Worm (Caenorhabditis elegans) whole organism, L4 larva: ENCODE measurements around the gene vglu-3.

ENCODE experiments used
- F10B5.3 ChIP-seq: sonication (generic microtip); optimal IDR thresholded peaks from 2 replicates; lab custom pipeline; 2016; ENCODE audit warnings: mild to moderate bottlenecking, missing genetic modification characterization, missing compliant biosample characterization
- F26F4.8 ChIP-seq: fragments of 200-800 bp; sonication (Bioruptor generic); conservative IDR thresholded peaks from 2 replicates; pipeline ENCODE4 v1.3.6; 2022; ENCODE audit warnings: missing genetic modification characterization, missing compliant biosample characterization
- R02D3.7 ChIP-seq: fragments of 150-350 bp; sonication (generic microtip); optimal IDR thresholded peaks from 3 replicates; lab custom pipeline; 2014; ENCODE audit warnings: missing biosample characterization, missing genetic modification characterization
- T20F7.1 ChIP-seq: fragments of 200-800 bp; sonication (Bioruptor generic); optimal IDR thresholded peaks from 2 replicates; lab custom pipeline; 2018; ENCODE audit warnings: mild to moderate bottlenecking, missing genetic modification characterization, missing compliant biosample characterization
- T26A8.4 ChIP-seq: fragments of 200-800 bp; sonication (Bioruptor generic); IDR thresholded peaks from 2 replicates; pipeline ENCODE4 v1.3.6; 2022; ENCODE audit warnings: missing genetic modification characterization, missing compliant biosample characterization
- Y5F2A.4 ChIP-seq: fragments of 200-800 bp; sonication (Bioruptor generic); optimal IDR thresholded peaks from 2 replicates; lab custom pipeline; 2018; ENCODE audit warnings: mild to moderate bottlenecking, missing genetic modification characterization, missing compliant biosample characterization
- Y75B8A.6 ChIP-seq: fragments of 200-800 bp; sonication (Bioruptor generic); IDR thresholded peaks from 2 replicates; pipeline ENCODE4 v1.3.6; 2022; ENCODE audit warnings: missing genetic modification reagents, missing genetic modification characterization, missing compliant biosample characterization
- aha-1 ChIP-seq: fragments of 150-350 bp; peaks from one replicate; lab custom pipeline; 2014; ENCODE audit warnings: missing biosample characterization, missing genetic modification characterization
- ama-1 ChIP-seq: fragments of 150-350 bp; optimal IDR thresholded peaks from 2 replicates; lab custom pipeline; 2014; ENCODE audit warnings: inconsistent platforms, mixed read lengths
- ceh-82 ChIP-seq: sonication (generic microtip); optimal IDR thresholded peaks from 2 replicates; lab custom pipeline; 2017; ENCODE audit warnings: missing biosample characterization, missing genetic modification characterization
- ces-1 ChIP-seq: fragments of 150-350 bp; sonication (generic microtip); optimal IDR thresholded peaks from 4 replicates; lab custom pipeline; 2014; ENCODE audit warnings: missing biosample characterization, missing genetic modification reagents, missing genetic modification characterization
- ctbp-1 ChIP-seq: fragments of 200-800 bp; sonication (Bioruptor generic); IDR thresholded peaks from 2 replicates; pipeline ENCODE4 v1.3.6; 2022; ENCODE audit warnings: missing genetic modification reagents, missing genetic modification characterization, missing compliant biosample characterization
- daf-12 ChIP-seq: fragments of 150-350 bp; optimal IDR thresholded peaks from 2 replicates; lab custom pipeline; 2014; ENCODE audit warnings: missing biosample characterization, missing genetic modification reagents, missing genetic modification characterization
- daf-16 ChIP-seq, 3 experiments: sonication (generic microtip); optimal IDR thresholded peaks; 2 replicates each; lab custom pipeline; 2016 to 2017; ENCODE audit warnings: missing genetic modification characterization in 3 of 3, missing genetic modification reagents in 3 of 3, mild to moderate bottlenecking in 2 of 3, missing compliant biosample characterization in 2 of 3, missing biosample characterization in 1 of 3, moderate library complexity in 1 of 3
- daf-19 ChIP-seq: fragments of 200-800 bp; sonication (Bioruptor generic); conservative IDR thresholded peaks from 2 replicates; pipeline ENCODE4 v1.3.6; 2022; ENCODE audit warnings: missing genetic modification characterization, missing compliant biosample characterization
- dmd-6 ChIP-seq: fragments of 200-800 bp; sonication (Bioruptor generic); IDR thresholded peaks from 2 replicates; pipeline ENCODE4 v1.3.6; 2022; ENCODE audit warnings: missing genetic modification reagents, missing genetic modification characterization, missing compliant biosample characterization
- dmd-8 ChIP-seq: fragments of 200-800 bp; sonication (Bioruptor generic); IDR thresholded peaks from 2 replicates; pipeline ENCODE4 v1.3.6; 2022; ENCODE audit warnings: missing genetic modification characterization, missing compliant biosample characterization
- dpl-1 ChIP-seq: fragments of 150-350 bp; optimal IDR thresholded peaks from 2 replicates; lab custom pipeline; 2014; ENCODE audit warnings: missing biosample characterization, missing genetic modification reagents, missing genetic modification characterization
- dve-1 ChIP-seq: sonication (generic microtip); optimal IDR thresholded peaks from 2 replicates; lab custom pipeline; 2017; ENCODE audit warnings: antibody characterized with exemption, mild to moderate bottlenecking, missing genetic modification characterization, missing compliant biosample characterization; ENCODE audit not compliant: insufficient read depth
- gei-8 ChIP-seq: fragments of 200-800 bp; sonication (Bioruptor generic); optimal IDR thresholded peaks from 2 replicates; lab custom pipeline; 2018; ENCODE audit warnings: mild to moderate bottlenecking, missing genetic modification characterization, missing compliant biosample characterization
- lim-7 ChIP-seq: fragments of 200-800 bp; sonication (Bioruptor generic); IDR thresholded peaks from 2 replicates; pipeline ENCODE4 v1.3.6; 2022; ENCODE audit warnings: missing genetic modification characterization, missing compliant biosample characterization
- lin-13 ChIP-seq: fragments of 150-350 bp; optimal IDR thresholded peaks from 2 replicates; lab custom pipeline; 2014; ENCODE audit warnings: missing biosample characterization, missing genetic modification reagents, missing genetic modification characterization
- lin-29 ChIP-seq: fragments of 200-800 bp; sonication (Bioruptor generic); IDR thresholded peaks from 2 replicates; pipeline ENCODE4 v1.3.6; 2022; ENCODE audit warnings: missing genetic modification reagents, missing genetic modification characterization, missing compliant biosample characterization
- lin-38 ChIP-seq: fragments of 200-800 bp; sonication (Bioruptor generic); IDR thresholded peaks from 2 replicates; pipeline ENCODE4 v1.3.6; 2022; ENCODE audit warnings: missing genetic modification reagents, missing genetic modification characterization, missing compliant biosample characterization
- lsy-2 ChIP-seq, 2 experiments: fragments of 150-350 bp in 1 of 2; sonication (generic microtip) in 1 of 2; optimal IDR thresholded peaks; 2 replicates each; lab custom pipeline; 2014 to 2017; ENCODE audit warnings: missing biosample characterization in 2 of 2, missing genetic modification characterization in 2 of 2
- madf-9 ChIP-seq: fragments of 200-800 bp; sonication (Bioruptor generic); conservative IDR thresholded peaks from 2 replicates; pipeline ENCODE4 v1.3.6; 2022; ENCODE audit warnings: missing genetic modification reagents, missing genetic modification characterization, missing compliant biosample characterization
- mdt-29 ChIP-seq: fragments of 200-800 bp; sonication (Bioruptor generic); IDR thresholded peaks from 2 replicates; pipeline ENCODE4 v1.3.6; 2022; ENCODE audit warnings: missing genetic modification reagents, missing genetic modification characterization, missing compliant biosample characterization
- mep-1 ChIP-seq: fragments of 150-350 bp; sonication (generic microtip); optimal IDR thresholded peaks from 3 replicates; lab custom pipeline; 2014; ENCODE audit warnings: missing biosample characterization, missing genetic modification characterization
- mes-2 ChIP-seq: sonication (generic microtip); optimal IDR thresholded peaks from 2 replicates; lab custom pipeline; 2016; ENCODE audit warnings: missing genotype, mild to moderate bottlenecking, missing genetic modification characterization, missing compliant biosample characterization; ENCODE audit not compliant: poor library complexity, severe bottlenecking
- mxl-3 ChIP-seq: fragments of 200-800 bp; sonication (Bioruptor generic); optimal IDR thresholded peaks from 2 replicates; lab custom pipeline; 2018; ENCODE audit warnings: mild to moderate bottlenecking, missing genetic modification characterization, missing compliant biosample characterization
- nhr-237 ChIP-seq: sonication (generic microtip); optimal IDR thresholded peaks from 2 replicates; lab custom pipeline; 2017; ENCODE audit warnings: missing biosample characterization, missing genetic modification characterization
- nhr-25 ChIP-seq: sonication (generic microtip); optimal IDR thresholded peaks from 2 replicates; lab custom pipeline; 2017; ENCODE audit warnings: missing genetic modification characterization, mild to moderate bottlenecking, missing compliant biosample characterization, antibody characterized with exemption, moderate library complexity, borderline replicate concordance; ENCODE audit not compliant: insufficient read depth
- nhr-28 ChIP-seq: fragments of 150-350 bp; optimal IDR thresholded peaks from 2 replicates; lab custom pipeline; 2014; ENCODE audit warnings: missing biosample characterization, missing genetic modification characterization
- nhr-76 ChIP-seq: fragments of 150-350 bp; optimal IDR thresholded peaks from 2 replicates; lab custom pipeline; 2014; ENCODE audit warnings: missing biosample characterization, missing genetic modification characterization
- pha-4 ChIP-seq, 2 experiments: fragments of 150-350 bp in 1 of 2; fragments of 200-800 bp in 1 of 2; sonication (Bioruptor generic) in 1 of 2; IDR thresholded peaks in 1 of 2; optimal IDR thresholded peaks in 1 of 2; 2 replicates each; pipeline versions ENCODE4 v1.3.6 to Lab custom; 2014 to 2022; ENCODE audit warnings: missing genetic modification characterization in 2 of 2, missing genetic modification reagents in 2 of 2, missing biosample characterization in 1 of 2, missing compliant biosample characterization in 1 of 2
- sdz-12 ChIP-seq: fragments of 200-800 bp; sonication (Bioruptor generic); optimal IDR thresholded peaks from 2 replicates; lab custom pipeline; 2018; ENCODE audit warnings: mild to moderate bottlenecking, missing genetic modification characterization, missing compliant biosample characterization
- snpc-1.2 ChIP-seq: fragments of 200-800 bp; sonication (Bioruptor generic); IDR thresholded peaks from 2 replicates; pipeline ENCODE4 v1.3.6; 2022; ENCODE audit warnings: missing genetic modification reagents, missing genetic modification characterization, missing compliant biosample characterization
- unc-39 ChIP-seq: sonication (generic microtip); optimal IDR thresholded peaks from 2 replicates; lab custom pipeline; 2017; ENCODE audit warnings: missing biosample characterization, missing genetic modification characterization
- unc-62 ChIP-seq, 3 experiments: fragments of 150-350 bp in 1 of 3; sonication (generic microtip); optimal IDR thresholded peaks in 2 of 3; peaks in 1 of 3; 1 replicate in 1 of 3; 2 replicates in 2 of 3; lab custom pipeline; 2014 to 2017; ENCODE audit warnings: missing biosample characterization in 3 of 3, missing genetic modification characterization in 3 of 3, missing genetic modification reagents in 3 of 3, missing genotype in 1 of 3
- zag-1 ChIP-seq: fragments of 150-350 bp; optimal IDR thresholded peaks from 2 replicates; lab custom pipeline; 2014; ENCODE audit warnings: missing biosample characterization, missing genetic modification characterization
- zfp-2 ChIP-seq: sonication (generic microtip); optimal IDR thresholded peaks from 2 replicates; lab custom pipeline; 2016; ENCODE audit warnings: mild to moderate bottlenecking, missing genetic modification characterization, missing compliant biosample characterization
- zip-11 ChIP-seq: fragments of 200-800 bp; sonication (Bioruptor generic); IDR thresholded peaks from 2 replicates; pipeline ENCODE4 v1.3.6; 2022; ENCODE audit warnings: missing genetic modification characterization, missing compliant biosample characterization

Gene vglu-3

DNA sequence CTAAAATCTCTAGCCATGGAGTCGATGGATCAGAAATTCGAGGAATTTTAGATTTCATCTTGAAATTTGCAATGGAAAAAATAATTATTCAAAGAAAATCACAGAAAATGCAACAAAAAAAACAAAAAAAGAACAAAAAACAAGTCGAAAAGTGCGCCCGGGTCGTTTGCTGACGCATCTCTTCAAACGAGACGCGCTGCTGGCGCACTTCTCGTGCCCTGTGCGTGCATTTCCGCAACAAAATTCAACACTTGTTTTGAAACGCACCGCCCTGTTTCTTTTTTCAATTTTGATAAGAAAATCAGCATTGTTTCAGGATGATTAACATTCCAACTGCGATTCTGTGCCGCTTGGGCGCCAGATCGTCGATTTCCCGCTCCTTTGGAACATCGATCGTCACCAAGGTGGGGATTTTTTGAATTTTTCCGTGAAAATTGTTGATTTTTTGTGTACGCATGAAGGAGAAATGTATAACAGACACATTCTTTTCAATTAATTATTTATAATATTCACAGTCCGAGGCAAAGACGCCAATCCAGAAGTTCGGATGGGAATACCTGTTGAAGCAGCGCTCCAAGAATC is 33.9 kb downstream of the vglu-3 start, which contains the start of the genes jmjd-4 and mev-1 (continued):
- no peak for TF ChIP-seq lim-7 (GFP tag; lab: Robert Waterston, UW)
- TF ChIP-seq gei-8, result no peak
- no peak for TF ChIP-seq Y75B8A.6 (GFP tag; lab: Robert Waterston, UW)
- TF ChIP-seq sdz-12 (GFP tag; lab: Kevin White, UChicago), result no peak
- peak; percentile 78 for TF ChIP-seq mdt-29 (GFP tag; lab: Robert Waterston, UW)
- TF ChIP-seq ceh-82 (tag; lab: Kevin White, UChicago), result no peak
- TF ChIP-seq, all 104 proteins: peak for 60

DNA sequence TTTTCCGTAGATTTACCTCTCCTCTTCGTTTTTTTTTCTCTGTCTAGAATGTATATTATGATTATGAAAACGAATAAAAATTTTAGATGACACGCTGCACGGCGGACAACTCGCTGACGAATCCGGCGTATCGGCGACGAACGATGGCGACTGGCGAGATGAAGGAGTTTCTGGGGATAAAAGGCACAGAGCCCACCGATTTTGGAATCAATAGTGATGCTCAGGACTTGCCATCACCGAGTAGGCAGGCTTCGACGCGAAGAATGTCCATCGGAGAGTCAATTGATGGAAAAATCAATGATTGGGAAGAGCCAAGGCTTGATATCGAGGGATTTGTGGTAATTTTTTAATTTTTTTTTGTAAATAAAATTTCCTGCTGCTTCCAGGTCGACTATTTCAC is 34.9 kb downstream of the vglu-3 start, which contains the start of gene ced-9:
Gene ced-9, plus strand, starts transcription at position 87 of the 400 bp plus-strand sequence.
- no peak for TF ChIP-seq ama-1 (lab: Kevin White, UChicago)
- TF ChIP-seq Y5F2A.4 (GFP tag; lab: Kevin White, UChicago), result no peak
- no peak for TF ChIP-seq dmd-8 (GFP tag; lab: Robert Waterston, UW)
- peak; percentile 97 for TF ChIP-seq aha-1
- TF ChIP-seq daf-12, result no peak
- no peak for TF ChIP-seq nhr-28 (tag; lab: Kevin White, UChicago)

DNA sequence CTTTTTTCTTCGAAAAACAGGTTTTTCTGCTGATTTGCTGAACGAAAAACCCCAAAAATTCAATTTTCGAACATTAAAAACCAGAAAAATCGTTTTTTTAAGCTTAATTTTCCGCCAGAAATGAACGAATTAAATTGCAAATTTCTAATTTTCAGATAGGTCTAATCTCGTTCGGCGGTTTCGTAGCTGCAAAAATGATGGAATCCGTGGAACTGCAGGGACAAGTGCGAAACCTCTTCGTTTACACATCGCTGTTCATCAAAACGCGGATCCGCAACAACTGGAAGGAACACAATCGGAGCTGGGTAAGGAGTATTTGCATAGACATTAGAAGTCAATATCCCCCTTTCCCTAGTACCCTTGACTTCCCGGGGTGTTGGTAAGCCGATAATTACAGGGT is 35.9 kb downstream of the vglu-3 start:
- TF ChIP-seq madf-9 (GFP tag; lab: Robert Waterston, UW) (no peak), unc-62 (GFP tag; optimal IDR thresholded peaks at IDR 0.05 in 1 of 2; lab: Kevin White, UChicago) (peak in 1 of 2 experiments; percentile 54), unc-62 (tag; optimal IDR thresholded peaks at IDR 0.05; lab: Kevin White, UChicago) (no peak), F26F4.8 (GFP tag; lab: Robert Waterston, UW) (no peak), mep-1 (tag; lab: Kevin White, UChicago) (no peak), dpl-1 (GFP tag; lab: Kevin White, UChicago) (no peak), unc-39 (tag; lab: Kevin White, UChicago) (no peak), ces-1 (no peak), mxl-3 (GFP tag; lab: Kevin White, UChicago) (no peak), R02D3.7 (tag; lab: Kevin White, UChicago) (no peak), aha-1 (peak; percentile 96), snpc-1.2 (no peak), lin-38 (GFP tag; lab: Robert Waterston, UW) (no peak), nhr-237 (tag; lab: Kevin White, UChicago) (no peak), ctbp-1 (no peak), F10B5.3 (tag; lab: Kevin White, UChicago) (no peak), lin-13 (GFP tag; lab: Kevin White, UChicago) (no peak)

DNA sequence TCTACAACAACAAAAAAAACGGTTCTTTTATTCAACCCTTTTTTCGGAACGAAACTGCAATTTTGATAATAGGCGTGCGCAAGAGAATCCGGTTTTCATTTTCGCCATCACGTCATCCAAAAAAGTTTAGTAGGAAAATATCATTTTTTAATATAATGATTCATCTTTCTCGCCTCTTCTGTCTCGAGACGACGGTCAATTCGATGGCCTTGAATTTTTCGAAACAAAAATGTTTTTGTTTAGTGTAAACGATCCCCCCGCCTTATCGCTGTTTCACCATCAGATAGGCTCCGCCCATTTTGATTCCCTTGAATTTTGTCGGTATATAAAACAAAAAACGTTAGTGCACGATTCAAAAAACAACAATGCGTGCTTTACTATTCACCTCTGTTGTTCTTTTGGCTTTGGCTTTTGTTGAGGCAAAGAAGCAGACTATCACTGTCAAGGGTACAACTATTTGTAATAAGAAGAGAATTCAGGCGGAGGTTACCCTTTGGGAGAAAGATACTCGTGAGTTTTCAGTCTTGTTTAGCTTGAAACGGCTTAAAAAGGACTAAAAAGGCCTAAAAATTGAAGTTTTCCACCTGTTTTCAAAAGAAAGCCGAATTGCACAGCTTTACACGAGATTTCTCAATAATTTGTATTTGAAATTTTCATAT is 37.5 kb downstream of the vglu-3 start, which contains the start of gene ttr-15:
Gene ttr-15, plus strand, starts transcription at position 340 of the 659 bp plus-strand sequence.
- TF ChIP-seq ama-1 (lab: Kevin White, UChicago), result peak; percentile 96
- TF ChIP-seq daf-19, result no peak
- no peak for TF ChIP-seq dmd-8 (GFP tag; lab: Robert Waterston, UW)
- peak; percentile 72 for TF ChIP-seq dve-1
- peak in 1 of 2 experiments; percentile 20 for TF ChIP-seq lsy-2 (tag; optimal IDR thresholded peaks at IDR 0.05; lab: Kevin White, UChicago)
- TF ChIP-seq nhr-76 (tag; lab: Kevin White, UChicago), result peak; percentile 1
- peak; percentile 38 for TF ChIP-seq nhr-25
- peak; percentile 44 for TF ChIP-seq mep-1 (tag; lab: Kevin White, UChicago)
- TF ChIP-seq dmd-6, result peak; percentile 41
- TF ChIP-seq T20F7.1 (GFP tag; lab: Kevin White, UChicago), result peak; percentile 54
- TF ChIP-seq zfp-2 (tag; lab: Kevin White, UChicago), result no peak
- TF ChIP-seq pha-4 (GFP tag; IDR thresholded peaks at IDR 0.05; lab: Robert Waterston, UW), result no peak
- TF ChIP-seq pha-4 (tag; optimal IDR thresholded peaks at IDR 0.05; lab: Kevin White, UChicago), result no peak
- peak; percentile 87 for TF ChIP-seq aha-1
- no peak for TF ChIP-seq zip-11 (GFP tag; lab: Robert Waterston, UW)
- TF ChIP-seq nhr-28 (tag; lab: Kevin White, UChicago), result peak; percentile 41
- TF ChIP-seq mes-2, result peak; percentile 19
- TF ChIP-seq dpl-1 (GFP tag; lab: Kevin White, UChicago), result no peak
- TF ChIP-seq daf-16 (GFP tag; optimal IDR thresholded peaks at IDR 0.05; lab: Kevin White, UChicago), result no peak
- TF ChIP-seq daf-16 (tag; optimal IDR thresholded peaks at IDR 0.05; lab: Kevin White, UChicago), result peak; percentile 16
- TF ChIP-seq T26A8.4 (GFP tag; lab: Robert Waterston, UW), result no peak
- no peak for TF ChIP-seq lin-29 (GFP tag; lab: Robert Waterston, UW)
- no peak for TF ChIP-seq nhr-237 (tag; lab: Kevin White, UChicago)
- TF ChIP-seq zag-1 (tag; lab: Kevin White, UChicago), result no peak
